Fruit fly (Drosophila melanogaster) whole organism, embryonic: ENCODE data around the gene nmo.

Experiments
- CG2889 ChIP-seq: fragments of 200-800 bp; sonication (Bioruptor generic); IDR thresholded peaks from 3 replicates; pipeline ENCODE4 v1.3.6; 2022; ENCODE audit warnings: missing biosample characterization, missing genetic modification characterization
- Sry-δ ChIP-seq: fragments of 200-800 bp; sonication (Bioruptor generic); optimal IDR thresholded peaks from 2 replicates; lab custom pipeline; 2016; ENCODE audit warnings: missing biosample characterization, missing genetic modification characterization
- da ChIP-seq: fragments of 200-800 bp; sonication (Bioruptor generic); optimal IDR thresholded peaks from 2 replicates; lab custom pipeline; 2016; ENCODE audit warnings: missing biosample characterization, missing genetic modification characterization
- dysf ChIP-seq: fragments of 200-800 bp; sonication (Bioruptor generic); IDR thresholded peaks from 3 replicates; pipeline ENCODE4 v1.3.6; 2022; ENCODE audit warnings: missing biosample characterization, missing genetic modification characterization

dm6 chr3L:7934200-7934599 is 44.6 kb upstream of the nmo start:
- TF ChIP-seq CG2889 (GFP tag; lab: Robert Waterston, UW) (no peak), Sry-δ (GFP tag; lab: Kevin White, UChicago) (no peak), da (GFP tag; lab: Kevin White, UChicago) (no peak), dysf (GFP tag; lab: Robert Waterston, UW) (no peak)
